Fruit fly (Drosophila melanogaster) Kc167 (cell line): Measurements from ENCODE around the gene nSMase.

Experiments used
- h ChIP-seq: fragments of >200 bp; optimal IDR thresholded peaks from 3 replicates; lab custom pipeline; 2018; ENCODE audit warnings: missing external identifiers
- psq ChIP-seq: fragments of >200 bp; optimal IDR thresholded peaks from 2 replicates; lab custom pipeline; 2017; ENCODE audit warnings: missing external identifiers

dm6 chr3L:3245189-3245588, 26.2 kb downstream of the nSMase start:
- TF ChIP-seq h (lab: Kevin White, UChicago), result no peak
- TF ChIP-seq psq (lab: Kevin White, UChicago), result no peak
